Fruit fly (Drosophila melanogaster) S2 (cell line): ENCODE data around the gene CG17283.

Experiments
- CG8478 ChIP-seq: fragments of >200 bp; optimal IDR thresholded peaks from 2 replicates; lab custom pipeline; 2018
- CTCF ChIP-seq, 2 experiments: fragments of >200 bp; optimal IDR thresholded peaks; 2 replicates each; lab custom pipeline; 2018

DNA sequence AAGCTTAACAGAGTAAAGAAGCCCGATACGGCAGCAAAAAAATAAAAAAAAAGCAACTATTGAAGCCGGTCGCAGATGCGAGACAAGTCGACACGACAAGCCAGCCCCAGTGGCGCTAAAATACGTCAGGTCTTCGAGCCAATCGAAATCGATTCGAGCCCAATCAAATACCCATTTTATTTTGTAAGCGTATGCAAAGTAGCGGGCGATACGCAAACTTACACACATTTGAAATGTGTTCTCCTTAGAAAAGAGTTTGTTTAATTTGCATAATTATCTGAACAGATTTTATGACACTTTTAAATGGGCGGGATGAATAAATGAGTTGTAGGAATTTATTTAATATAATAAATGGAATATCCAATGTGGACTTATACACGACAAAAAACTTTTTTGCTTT lies 39.9 kb downstream of the CG17283 start:
- TF ChIP-seq CG8478 (lab: Kevin White, UChicago): no peak
- TF ChIP-seq CTCF (optimal IDR thresholded peaks at IDR 0.05; lab: Kevin White, UChicago): no peak
